Fruit fly (Drosophila melanogaster): ENCODE results near the gene nkd.
A peak's percentile ranks its signal among the peaks of the same experiment; 100 is the strongest.

The nkd gene

DNA sequence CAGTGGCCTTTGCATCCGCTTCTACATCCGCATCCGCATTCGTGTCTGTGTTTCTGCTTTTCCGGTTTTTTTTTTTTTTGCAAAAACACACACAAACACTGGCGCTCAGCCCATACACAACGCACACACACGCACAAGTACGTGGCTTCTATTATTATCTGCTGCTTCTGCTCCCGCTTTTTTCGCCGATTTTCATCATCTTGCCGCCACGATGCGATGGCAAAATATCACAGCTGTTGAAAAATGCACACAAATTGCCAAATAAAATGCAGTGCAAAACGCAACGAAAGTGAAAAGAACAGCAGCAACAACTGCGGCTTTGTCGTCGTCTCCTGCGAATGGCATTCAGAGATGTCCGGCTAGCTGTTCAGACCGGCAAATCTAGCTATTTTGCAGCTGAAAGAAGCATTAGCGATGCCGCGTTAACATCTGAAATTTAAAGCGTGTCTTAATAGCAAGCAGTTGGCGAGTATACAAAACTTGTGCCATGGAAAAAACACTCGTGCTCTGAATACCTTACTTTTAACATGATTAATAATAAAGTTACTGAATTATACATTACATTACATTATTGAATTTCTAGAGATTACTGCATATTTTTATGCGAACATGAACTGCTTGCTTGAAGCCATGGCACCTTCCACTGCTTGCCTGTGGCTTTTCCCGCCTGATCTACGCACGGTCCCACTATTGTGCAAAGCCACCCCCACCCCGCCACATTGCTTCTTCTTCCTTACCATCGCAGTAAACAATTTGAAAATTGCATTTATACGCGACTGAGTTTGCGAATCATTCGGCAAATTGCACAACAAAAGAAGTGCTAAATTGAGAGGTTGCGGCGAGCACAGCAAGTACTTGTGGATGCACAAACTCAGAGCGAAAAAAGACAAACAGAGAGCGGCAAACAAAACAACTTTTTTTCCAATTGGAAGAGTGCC lies 17.5 kb upstream of the nkd start, which contains the start of the genes Ugt316A1 and Sfxn2 (continued):
- TF ChIP-seq CG3995 (GFP tag; optimal IDR thresholded peaks at IDR 0.05): no peak
- peak; percentile 8 for TF ChIP-seq PHDP (tag; optimal IDR thresholded peaks at IDR 0.05)
- peak; percentile 17 for TF ChIP-seq HLHmδ (GFP tag; optimal IDR thresholded peaks at IDR 0.05)
- TF ChIP-seq vvl (GFP tag; IDR thresholded peaks at IDR 0.05): 0 out of 2 replicates have a peak, but pooled peaks have one; percentile 50
- peak; percentile 4 for TF ChIP-seq CG3407 (GFP tag; optimal IDR thresholded peaks at IDR 0.05)
- peak; percentile 61 for TF ChIP-seq CG30403 (GFP tag; optimal IDR thresholded peaks at IDR 0.05)
- peak; percentile 69 for TF ChIP-seq CG12391 (tag; optimal IDR thresholded peaks at IDR 0.05)
- peak in 1 of 3 experiments; percentile 56 for TF ChIP-seq Stat92E (GFP tag; optimal IDR thresholded peaks at IDR 0.05)
- no peak for TF ChIP-seq Asciz (GFP tag; optimal IDR thresholded peaks at IDR 0.05)
- no peak for TF ChIP-seq pan (optimal IDR thresholded peaks at IDR 0.05)
- peak in 1 of 2 experiments; percentile 50 for TF ChIP-seq pan (GFP tag; optimal IDR thresholded peaks at IDR 0.05 in 1 of 2, IDR thresholded peaks at IDR 0.05 in 1 of 2)
- peak; percentile 55 for TF ChIP-seq scrt (GFP tag; optimal IDR thresholded peaks at IDR 0.05)
- TF ChIP-seq nmo (GFP tag; optimal IDR thresholded peaks at IDR 0.05): peak; percentile 81
- 0 out of 2 replicates have a peak, but pooled peaks have one; percentile 35 for TF ChIP-seq nerfin-2 (GFP tag; IDR thresholded peaks at IDR 0.05; ENCODE audit: partially characterized antibody)
- TF ChIP-seq ab (GFP tag; optimal IDR thresholded peaks at IDR 0.05): no peak
- peak; percentile 45 for TF ChIP-seq dmrt11E (tag; optimal IDR thresholded peaks at IDR 0.05)
- TF ChIP-seq H15 (GFP tag; IDR thresholded peaks at IDR 0.05): peak; percentile 38; the same call in 1 of the 3 replicates
- TF ChIP-seq Scr (GFP tag; IDR thresholded peaks at IDR 0.05; ENCODE audit: partially characterized antibody): 0 out of 2 replicates have a peak, but pooled peaks have one; percentile 19
- TF ChIP-seq Xrp1 (GFP tag; IDR thresholded peaks at IDR 0.05): peak; percentile 34; the same call in 1 of the 2 replicates
- peak; percentile 47 for TF ChIP-seq Chrac-16 (GFP tag; optimal IDR thresholded peaks at IDR 0.05)
- TF ChIP-seq sob (GFP tag; IDR thresholded peaks at IDR 0.05): 0 out of 2 replicates have a peak, but pooled peaks have one; percentile 47
- peak; percentile 63 for TF ChIP-seq CG12769 (tag; optimal IDR thresholded peaks at IDR 0.05)
- TF ChIP-seq CG32772 (GFP tag; IDR thresholded peaks at IDR 0.05): peak; percentile 16; the same call in 1 of the 2 replicates
- peak; percentile 41 for TF ChIP-seq Hr3 (GFP tag; optimal IDR thresholded peaks at IDR 0.05)
- peak; percentile 35 for TF ChIP-seq CG33557 (GFP tag; optimal IDR thresholded peaks at IDR 0.05)
- TF ChIP-seq TFAM (GFP tag; optimal IDR thresholded peaks at IDR 0.05): no peak
- TF ChIP-seq CG1647 (GFP tag; optimal IDR thresholded peaks at IDR 0.05): peak; percentile 21
- TF ChIP-seq Myb (GFP tag; optimal IDR thresholded peaks at IDR 0.05): peak; percentile 35
- peak; percentile 48; the same call in 1 of the 2 replicates for TF ChIP-seq CG9215 (GFP tag; IDR thresholded peaks at IDR 0.05)
- TF ChIP-seq CG4707 (GFP tag; optimal IDR thresholded peaks at IDR 0.05): no peak
- peak; percentile 66 for TF ChIP-seq CG14710 (tag; optimal IDR thresholded peaks at IDR 0.05)
- TF ChIP-seq fd96Cb (tag; optimal IDR thresholded peaks at IDR 0.05): no peak
- TF ChIP-seq nom (GFP tag; optimal IDR thresholded peaks at IDR 0.05): peak; percentile 72
- peak; percentile 36 for TF ChIP-seq NC2β (GFP tag; optimal IDR thresholded peaks at IDR 0.05)
- TF ChIP-seq CG11723 (GFP tag; optimal IDR thresholded peaks at IDR 0.05): peak; percentile 26
- TF ChIP-seq YL-1 (GFP tag; optimal IDR thresholded peaks at IDR 0.05): peak; percentile 51
- peak; percentile 55 for TF ChIP-seq ci (GFP tag; IDR thresholded peaks at IDR 0.05)
- TF ChIP-seq chn (GFP tag; optimal IDR thresholded peaks at IDR 0.05): peak; percentile 61
- TF ChIP-seq CG7372 (GFP tag; IDR thresholded peaks at IDR 0.05): 0 out of 2 replicates have a peak, but pooled peaks have one; percentile 20
- peak; percentile 70 for TF ChIP-seq CG3847 (GFP tag; IDR thresholded peaks at IDR 0.05)
- peak; percentile 43 to 45 for TF ChIP-seq dpn (GFP tag; optimal IDR thresholded peaks at IDR 0.05)
- peak; percentile 54 for TF ChIP-seq pum (GFP tag; optimal IDR thresholded peaks at IDR 0.05)
- peak; percentile 94 for TF ChIP-seq CG8290 (GFP tag; optimal IDR thresholded peaks at IDR 0.05)
- TF ChIP-seq CG8290 (tag; optimal IDR thresholded peaks at IDR 0.05): peak; percentile 77 to 88
- peak; percentile 66 for TF ChIP-seq CG11504 (tag; optimal IDR thresholded peaks at IDR 0.05)
- peak; percentile 14; the same call in 1 of the 3 replicates for TF ChIP-seq tgo (GFP tag; IDR thresholded peaks at IDR 0.05)
- TF ChIP-seq CkIIα-i1 (GFP tag; IDR thresholded peaks at IDR 0.05): no peak
